Fruit fly (Drosophila melanogaster) Kc167 (cell line): Measurements from ENCODE around the gene Tlk.
"Not testable (repeated sequence)": the region's sequence is repeated elsewhere in the genome, so short reads cannot be mapped to it uniquely, and the experiment has no call there.

Source experiments
- Myc ChIP-seq: fragments of >200 bp; optimal IDR thresholded peaks from 2 replicates; lab custom pipeline; 2017; ENCODE audit warnings: missing external identifiers
- Sin3A ChIP-seq: fragments of >200 bp; optimal IDR thresholded peaks from 2 replicates; lab custom pipeline; 2018; ENCODE audit warnings: missing external identifiers
- h ChIP-seq: fragments of >200 bp; optimal IDR thresholded peaks from 3 replicates; lab custom pipeline; 2018; ENCODE audit warnings: missing external identifiers
- insv ChIP-seq: fragments of >200 bp; optimal IDR thresholded peaks from 3 replicates; lab custom pipeline; 2018; ENCODE audit warnings: missing external identifiers
- psq ChIP-seq: fragments of >200 bp; optimal IDR thresholded peaks from 2 replicates; lab custom pipeline; 2017; ENCODE audit warnings: missing external identifiers
- ttk ChIP-seq: sonication (Bioruptor generic); optimal IDR thresholded peaks from 2 replicates; lab custom pipeline; 2017; ENCODE audit warnings: missing external identifiers

Gene Tlk

dm6 chrX:3775137-3775536, 55.3 kb downstream of the Tlk start:
- TF ChIP-seq insv (lab: Kevin White, UChicago) (no peak), Sin3A (no peak), h (lab: Kevin White, UChicago) (no peak), Myc (no peak), ttk (lab: Kevin White, UChicago) (no peak), psq (lab: Kevin White, UChicago) (no peak)

dm6 chrX:3775822-3776668, 56.2 kb downstream of the Tlk start:
- TF ChIP-seq Sin3A: no peak
- no peak for TF ChIP-seq insv (lab: Kevin White, UChicago)
- no peak for TF ChIP-seq Myc
- TF ChIP-seq ttk (lab: Kevin White, UChicago): no peak
- no peak for TF ChIP-seq psq (lab: Kevin White, UChicago)
- TF ChIP-seq h (lab: Kevin White, UChicago): no peak

DNA sequence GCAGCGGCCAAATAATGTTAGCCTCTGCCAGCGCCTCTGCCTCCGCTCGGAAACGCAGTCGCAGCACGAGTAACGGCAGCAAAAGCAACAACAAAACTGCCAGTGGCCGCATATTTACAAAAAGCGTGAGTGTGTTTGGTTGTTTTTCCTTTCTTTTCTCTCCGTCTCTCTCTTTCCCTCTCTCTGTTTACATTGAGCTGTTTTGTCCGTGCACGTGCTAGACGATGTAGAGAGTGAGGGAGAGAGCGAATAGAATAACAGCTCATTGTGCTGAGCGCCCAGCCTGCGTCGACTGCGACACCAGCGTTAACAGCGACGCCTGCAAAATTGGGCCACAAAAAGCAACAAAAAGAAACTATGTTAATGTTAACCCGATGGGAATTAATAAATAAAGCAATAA, 57.4 kb downstream of the Tlk start:
- TF ChIP-seq ttk (lab: Kevin White, UChicago) (no peak), psq (lab: Kevin White, UChicago) (no peak), h (lab: Kevin White, UChicago) (no peak), insv (lab: Kevin White, UChicago) (no peak)

dm6 chrX:3778135-3778951, 58.5 kb downstream of the Tlk start:
- TF ChIP-seq insv (lab: Kevin White, UChicago): no peak
- TF ChIP-seq h (lab: Kevin White, UChicago): no peak
- no peak for TF ChIP-seq Sin3A
- no peak for TF ChIP-seq Myc
- no peak for TF ChIP-seq psq (lab: Kevin White, UChicago)

DNA sequence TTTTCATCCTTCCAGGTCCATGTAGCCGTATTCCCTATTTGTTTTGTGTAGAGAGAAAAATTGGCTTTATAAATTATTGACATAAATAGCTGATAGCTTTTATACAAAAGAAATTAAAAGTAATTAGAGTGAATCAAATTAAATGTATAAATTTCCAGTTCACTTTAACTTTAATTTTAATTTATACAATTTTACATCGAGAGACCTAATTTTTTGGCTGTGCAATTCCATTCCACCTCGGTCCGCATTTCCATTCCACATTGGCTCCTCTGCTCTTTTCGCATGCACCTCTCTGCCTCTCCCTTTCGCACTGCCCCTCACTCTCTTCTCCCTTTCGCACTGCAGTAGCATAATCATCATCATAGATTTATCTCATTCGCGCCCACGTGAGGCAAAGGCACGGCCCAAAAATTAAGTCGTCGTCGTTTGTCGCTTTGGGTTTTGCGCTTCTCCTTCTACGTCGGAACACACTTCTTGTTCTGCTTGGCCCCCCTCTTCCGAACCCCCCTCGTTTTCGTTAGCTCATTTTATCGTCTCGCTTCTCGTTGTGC, 59.2 kb downstream of the Tlk start:
- no peak for TF ChIP-seq ttk (lab: Kevin White, UChicago)
- TF ChIP-seq Sin3A: no peak
- TF ChIP-seq h (lab: Kevin White, UChicago): no peak
- no peak for TF ChIP-seq psq (lab: Kevin White, UChicago)
- TF ChIP-seq Myc: no peak
- TF ChIP-seq insv (lab: Kevin White, UChicago): no peak

- TF ChIP-seq h (lab: Kevin White, UChicago): no peak
- TF ChIP-seq Sin3A: no peak
- TF ChIP-seq psq (lab: Kevin White, UChicago): no peak
- no peak for TF ChIP-seq Myc
- no peak for TF ChIP-seq insv (lab: Kevin White, UChicago)
- no peak for TF ChIP-seq ttk (lab: Kevin White, UChicago)
Measured at dm6 chrX:3779686-3780407, 60.0 kb downstream of the Tlk start.

DNA sequence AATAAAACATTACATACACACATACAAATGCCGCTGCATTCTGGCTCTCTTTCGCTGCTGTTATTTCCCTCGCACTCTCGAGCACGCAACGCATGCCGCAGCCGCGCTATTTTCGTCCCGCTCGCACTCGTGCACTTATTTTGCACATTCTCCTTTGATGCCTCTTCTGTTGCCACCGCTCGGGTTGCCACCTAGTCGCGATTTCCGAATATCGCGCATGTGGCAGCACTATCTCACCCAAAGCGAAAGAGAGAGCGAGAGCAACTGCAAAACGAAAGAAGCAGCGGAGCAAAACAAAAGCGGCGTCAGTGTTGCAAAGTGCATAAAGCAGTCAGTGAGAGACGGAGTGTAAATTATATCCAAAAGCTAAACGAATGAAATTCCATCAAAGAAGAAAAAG, 61.1 kb downstream of the Tlk start:
- TF ChIP-seq insv (lab: Kevin White, UChicago): no peak
- TF ChIP-seq psq (lab: Kevin White, UChicago): peak; percentile 12

dm6 chrX:3788432-3788831, 68.6 kb downstream of the Tlk start:
- TF ChIP-seq ttk (lab: Kevin White, UChicago) (no peak), insv (lab: Kevin White, UChicago) (no peak), psq (lab: Kevin White, UChicago) (no peak), Sin3A (no peak), Myc (no peak), h (lab: Kevin White, UChicago) (no peak)

DNA sequence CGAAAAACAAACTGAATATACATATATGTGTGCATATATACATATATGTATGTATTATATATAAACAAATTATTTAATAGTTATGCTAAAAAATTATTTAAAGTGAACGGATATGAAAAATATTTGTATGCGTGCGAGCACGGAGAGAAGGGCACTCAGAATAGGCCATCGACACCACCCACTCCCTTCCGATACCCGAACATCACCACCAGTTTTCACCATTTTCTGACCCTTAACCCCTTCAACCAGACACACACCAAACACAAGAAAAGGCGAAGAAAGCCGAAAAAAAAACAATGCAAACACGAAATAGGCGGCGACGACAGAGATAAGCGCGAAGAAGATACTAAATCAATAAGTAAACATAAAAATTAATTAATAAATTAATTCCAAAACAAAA, 69.5 kb downstream of the Tlk start:
- TF ChIP-seq Myc: no peak
- TF ChIP-seq psq (lab: Kevin White, UChicago): no peak
- TF ChIP-seq ttk (lab: Kevin White, UChicago): no peak
- TF ChIP-seq h (lab: Kevin White, UChicago): no peak
- no peak for TF ChIP-seq Sin3A
- no peak for TF ChIP-seq insv (lab: Kevin White, UChicago)

- not testable (repeated sequence) for TF ChIP-seq Myc; insv (lab: Kevin White, UChicago); Sin3A
Measured at dm6 chrX:3789769-3790168, 70.0 kb downstream of the Tlk start, which contains the start of gene HIP-R. Gene HIP-R, plus strand, starts transcription at chrX:3789969.

DNA sequence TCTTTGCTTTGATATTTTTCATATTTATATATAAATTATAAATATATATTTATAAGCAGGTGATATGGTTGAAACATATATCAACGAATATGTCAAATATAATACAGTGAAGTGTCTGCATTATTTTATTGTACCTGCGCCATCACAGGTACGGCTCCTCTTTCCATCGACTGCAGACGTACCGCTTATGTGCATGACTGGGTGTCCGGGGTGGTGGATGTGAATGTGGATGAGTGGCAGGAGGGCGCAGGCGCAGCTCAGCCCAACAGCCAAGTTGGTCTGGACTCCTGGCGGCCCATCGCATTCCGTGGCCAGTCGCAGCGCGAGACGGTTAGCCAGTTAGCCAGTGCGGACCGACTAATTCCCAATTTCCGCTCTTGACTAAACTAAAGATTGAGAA, 73.1 kb downstream of the Tlk start, which contains the start of gene Crg-1:
Gene Crg-1 (plus strand): TSS at position 301 of the 400 bp plus-strand sequence.
- not testable (repeated sequence) for TF ChIP-seq Myc; psq (lab: Kevin White, UChicago); Sin3A

- not testable (repeated sequence) for TF ChIP-seq insv, psq, ttk (lab: Kevin White, UChicago)
Measured at dm6 chrX:3798919-3799318, 79.1 kb downstream of the Tlk start, which contains the start of gene HIP. Gene HIP, plus strand, starts transcription at chrX:3799150.
